Fruit fly (Drosophila melanogaster) whole organism, embryonic: Measurements from ENCODE around the gene Pka-C3.

Experiments
- Ada2b ChIP-seq: fragments of 200-800 bp; sonication (Bioruptor generic); IDR thresholded peaks from 2 replicates; pipeline ENCODE4 v1.3.6; 2022; ENCODE audit warnings: missing biosample characterization, missing genetic modification characterization
- B-H1 ChIP-seq: fragments of 200-800 bp; sonication (Bioruptor generic); IDR thresholded peaks from 3 replicates; pipeline ENCODE4 v1.3.6; 2022; ENCODE audit warnings: missing biosample characterization, missing genetic modification characterization
- BtbVII ChIP-seq: fragments of 200-800 bp; sonication (Bioruptor generic); optimal IDR thresholded peaks from 3 replicates; lab custom pipeline; 2017; ENCODE audit warnings: missing biosample characterization, mild to moderate bottlenecking, missing genetic modification characterization
- C15 ChIP-seq: fragments of 200-800 bp; sonication (Bioruptor generic); IDR thresholded peaks from 3 replicates; pipeline ENCODE4 v1.3.6; 2022; ENCODE audit warnings: missing biosample characterization, missing genetic modification characterization
- CG11093 ChIP-seq: fragments of 200-800 bp; sonication (Bioruptor generic); IDR thresholded peaks from 3 replicates; pipeline ENCODE4 v1.3.6; 2022; ENCODE audit warnings: missing biosample characterization, missing genetic modification characterization
- CG13424 ChIP-seq: fragments of 200-800 bp; sonication (Bioruptor generic); optimal IDR thresholded peaks from 2 replicates; lab custom pipeline; 2019; ENCODE audit warnings: missing biosample characterization, mild to moderate bottlenecking, missing genetic modification characterization, moderate library complexity
- CG14710 ChIP-seq: fragments of 200-800 bp; sonication (Bioruptor generic); optimal IDR thresholded peaks from 3 replicates; lab custom pipeline; 2019; ENCODE audit warnings: missing biosample characterization, mild to moderate bottlenecking, missing genetic modification characterization, moderate library complexity
- CG17361 ChIP-seq: fragments of 200-800 bp; sonication (Bioruptor generic); IDR thresholded peaks from 3 replicates; pipeline ENCODE4 v1.3.6; 2022; ENCODE audit warnings: missing biosample characterization, missing genetic modification characterization
- CG17612 ChIP-seq: fragments of 200-800 bp; sonication (Bioruptor generic); IDR thresholded peaks from 2 replicates; pipeline ENCODE4 v1.3.6; 2022; ENCODE audit warnings: missing biosample characterization, missing genetic modification characterization
- CG18476 ChIP-seq: fragments of 200-800 bp; sonication (Bioruptor generic); optimal IDR thresholded peaks from 2 replicates; lab custom pipeline; 2016; ENCODE audit warnings: missing biosample characterization, mild to moderate bottlenecking, missing genetic modification characterization
- CG18599 ChIP-seq: fragments of 200-800 bp; sonication (Bioruptor generic); optimal IDR thresholded peaks from 3 replicates; lab custom pipeline; 2017; ENCODE audit warnings: missing biosample characterization, missing genetic modification characterization, mild to moderate bottlenecking, moderate library complexity, missing genetic modification reagents
- CG18764 ChIP-seq: fragments of 200-800 bp; sonication (Bioruptor generic); optimal IDR thresholded peaks from 3 replicates; lab custom pipeline; 2016; ENCODE audit warnings: missing biosample characterization, missing genetic modification characterization
- CG2678 ChIP-seq: fragments of 200-800 bp; sonication (Bioruptor generic); optimal IDR thresholded peaks from 3 replicates; lab custom pipeline; 2019; ENCODE audit warnings: missing biosample characterization, mild to moderate bottlenecking, missing genetic modification characterization, moderate library complexity
- CG43689 ChIP-seq: fragments of 200-800 bp; sonication (Bioruptor generic); IDR thresholded peaks from 2 replicates; pipeline ENCODE4 v1.3.6; 2022; ENCODE audit warnings: missing biosample characterization, missing genetic modification characterization
- CG4424 ChIP-seq: fragments of 200-800 bp; sonication (Bioruptor generic); optimal IDR thresholded peaks from 3 replicates; lab custom pipeline; 2016; ENCODE audit warnings: missing biosample characterization, missing genetic modification characterization
- CG6654 ChIP-seq: fragments of 200-800 bp; sonication (Bioruptor generic); optimal IDR thresholded peaks from 2 replicates; lab custom pipeline; 2017; ENCODE audit warnings: missing biosample characterization, mild to moderate bottlenecking, missing genetic modification characterization
- CG6689 ChIP-seq: fragments of 200-800 bp; sonication (Bioruptor generic); IDR thresholded peaks from 2 replicates; pipeline ENCODE4 v1.3.6; 2022; ENCODE audit warnings: missing biosample characterization, missing genetic modification characterization
- CG8478 ChIP-seq: fragments of >200 bp; optimal IDR thresholded peaks from 2 replicates; lab custom pipeline; 2018
- CG9727 ChIP-seq: fragments of 200-800 bp; sonication (Bioruptor generic); optimal IDR thresholded peaks from 3 replicates; lab custom pipeline; 2017; ENCODE audit warnings: missing biosample characterization, mild to moderate bottlenecking, missing genetic modification characterization
- Deaf1 ChIP-seq: fragments of 200-800 bp; optimal IDR thresholded peaks from 3 replicates; lab custom pipeline; 2019; ENCODE audit warnings: missing biosample characterization, mild to moderate bottlenecking, missing genetic modification characterization, moderate library complexity
- Dfd ChIP-seq, 2 experiments: fragments of >200 bp; optimal IDR thresholded peaks; 2 replicates each; lab custom pipeline; 2017; ENCODE audit warnings: missing biosample characterization in 2 of 2, missing genetic modification characterization in 2 of 2
- Eip74EF ChIP-seq, 2 experiments: fragments of 200-800 bp in 1 of 2; fragments of >200 bp in 1 of 2; sonication (Bioruptor generic) in 1 of 2; optimal IDR thresholded peaks; 2 replicates each; lab custom pipeline; 2017 to 2019; ENCODE audit warnings: missing biosample characterization in 2 of 2, missing genetic modification characterization in 2 of 2, mild to moderate bottlenecking in 1 of 2, moderate library complexity in 1 of 2
- Fer3 ChIP-seq: fragments of 200-800 bp; sonication (Bioruptor generic); optimal IDR thresholded peaks from 2 replicates; lab custom pipeline; 2018; ENCODE audit warnings: missing biosample characterization, mild to moderate bottlenecking, missing genetic modification characterization, moderate library complexity
- HHEX ChIP-seq: fragments of 200-800 bp; sonication (Bioruptor generic); optimal IDR thresholded peaks from 3 replicates; lab custom pipeline; 2017; ENCODE audit warnings: missing biosample characterization, mild to moderate bottlenecking, missing genetic modification characterization, missing genetic modification reagents
- HLH4C ChIP-seq: fragments of 200-800 bp; sonication (Bioruptor generic); IDR thresholded peaks from 3 replicates; pipeline ENCODE4 v1.3.6; 2022; ENCODE audit warnings: missing biosample characterization, missing genetic modification characterization; ENCODE audit not compliant: partially characterized antibody
- Med ChIP-seq: fragments of 200-800 bp; sonication (Bioruptor generic); peaks from one replicate; lab custom pipeline; 2016; ENCODE audit warnings: missing biosample characterization, missing genetic modification characterization, mild to moderate bottlenecking, inconsistent platforms, moderate library complexity
- Meics ChIP-seq: fragments of 200-800 bp; sonication (Bioruptor generic); optimal IDR thresholded peaks from 2 replicates; lab custom pipeline; 2017; ENCODE audit warnings: missing biosample characterization, mild to moderate bottlenecking, missing genetic modification characterization
- PHDP ChIP-seq: fragments of 200-800 bp; sonication (Bioruptor generic); optimal IDR thresholded peaks from 3 replicates; lab custom pipeline; 2018; ENCODE audit warnings: missing biosample characterization, mild to moderate bottlenecking, missing genetic modification characterization, moderate library complexity
- Pdp1 ChIP-seq, 2 experiments: fragments of 200-800 bp; sonication (Bioruptor generic); optimal IDR thresholded peaks; 3 replicates each; lab custom pipeline; 2016; ENCODE audit warnings: missing biosample characterization in 2 of 2, missing genetic modification characterization in 2 of 2, mild to moderate bottlenecking in 1 of 2, moderate library complexity in 1 of 2
- Ptx1 ChIP-seq: fragments of 200-800 bp; sonication (Bioruptor generic); IDR thresholded peaks from 2 replicates; pipeline ENCODE4 v1.3.6; 2022; ENCODE audit warnings: missing biosample characterization, missing genetic modification characterization
- Xrp1 ChIP-seq: fragments of 200-800 bp; sonication (Bioruptor generic); IDR thresholded peaks from 2 replicates; pipeline ENCODE4 v1.3.6; 2022; ENCODE audit warnings: missing biosample characterization, missing genetic modification characterization
- ac ChIP-seq: fragments of 200-800 bp; sonication (Bioruptor generic); optimal IDR thresholded peaks from 3 replicates; lab custom pipeline; 2017; ENCODE audit warnings: missing biosample characterization, mild to moderate bottlenecking, missing genetic modification characterization
- bab2 ChIP-seq: fragments of 200-800 bp; sonication (Bioruptor generic); optimal IDR thresholded peaks from 2 replicates; lab custom pipeline; 2016; ENCODE audit warnings: missing biosample characterization, missing genetic modification characterization
- bcd ChIP-seq: fragments of 200-800 bp; sonication (Bioruptor generic); optimal IDR thresholded peaks from 2 replicates; lab custom pipeline; 2017; ENCODE audit warnings: missing biosample characterization, mild to moderate bottlenecking, missing genetic modification characterization
- cwo ChIP-seq: fragments of 200-800 bp; sonication (Bioruptor generic); optimal IDR thresholded peaks from 3 replicates; lab custom pipeline; 2017; ENCODE audit warnings: missing biosample characterization, missing genetic modification characterization, mild to moderate bottlenecking, moderate library complexity, missing genetic modification reagents
- dpn ChIP-seq, 2 experiments: fragments of 200-800 bp; sonication (Bioruptor generic); optimal IDR thresholded peaks; 3 replicates each; lab custom pipeline; 2016; ENCODE audit warnings: missing biosample characterization in 2 of 2, missing genetic modification characterization in 2 of 2
- emc ChIP-seq: fragments of 200-800 bp; sonication (Bioruptor generic); optimal IDR thresholded peaks from 2 replicates; lab custom pipeline; 2016; ENCODE audit warnings: missing biosample characterization, missing genetic modification characterization
- gsb-n ChIP-seq: fragments of 200-800 bp; sonication (Bioruptor generic); optimal IDR thresholded peaks from 3 replicates; lab custom pipeline; 2018; ENCODE audit warnings: missing biosample characterization, mild to moderate bottlenecking, missing genetic modification characterization
- ind ChIP-seq: fragments of 200-800 bp; sonication (Bioruptor generic); optimal IDR thresholded peaks from 3 replicates; lab custom pipeline; 2016; ENCODE audit warnings: missing biosample characterization, missing genetic modification characterization
- klu ChIP-seq: fragments of 200-800 bp; sonication (Bioruptor generic); IDR thresholded peaks from 2 replicates; pipeline ENCODE4 v1.3.6; 2022; ENCODE audit warnings: missing biosample characterization, missing genetic modification characterization
- lab ChIP-seq: fragments of 200-800 bp; sonication (Bioruptor generic); optimal IDR thresholded peaks from 3 replicates; lab custom pipeline; 2017; ENCODE audit warnings: missing biosample characterization, missing genetic modification characterization, mild to moderate bottlenecking, moderate library complexity, missing genetic modification reagents
- lbe ChIP-seq: fragments of 200-800 bp; sonication (Bioruptor generic); optimal IDR thresholded peaks from 2 replicates; lab custom pipeline; 2016; ENCODE audit warnings: missing biosample characterization, mild to moderate bottlenecking, missing genetic modification characterization
- lilli ChIP-seq: fragments of 200-800 bp; sonication (Bioruptor generic); optimal IDR thresholded peaks from 3 replicates; lab custom pipeline; 2016; ENCODE audit warnings: missing biosample characterization, missing genetic modification characterization
- pan ChIP-seq, 4 experiments: fragments of >200 bp in 3 of 4; fragments of 200-800 bp in 1 of 4; sonication (Bioruptor generic) in 1 of 4; optimal IDR thresholded peaks in 3 of 4; IDR thresholded peaks in 1 of 4; 2 replicates each; pipeline versions ENCODE4 v1.3.6 to Lab custom; 2017 to 2022; ENCODE audit warnings: missing biosample characterization in 2 of 4, missing genetic modification characterization in 2 of 4, mixed read lengths in 1 of 4
- pum ChIP-seq: fragments of 200-800 bp; sonication (Bioruptor generic); optimal IDR thresholded peaks from 2 replicates; lab custom pipeline; 2016; ENCODE audit warnings: missing biosample characterization, missing genetic modification characterization
- schlank ChIP-seq: fragments of 200-800 bp; sonication (Bioruptor generic); optimal IDR thresholded peaks from 2 replicates; lab custom pipeline; 2018; ENCODE audit warnings: missing biosample characterization, mild to moderate bottlenecking, missing genetic modification characterization
- scrt ChIP-seq: fragments of 200-800 bp; sonication (Bioruptor generic); optimal IDR thresholded peaks from 2 replicates; lab custom pipeline; 2018; ENCODE audit warnings: missing biosample characterization, mild to moderate bottlenecking, missing genetic modification characterization, moderate library complexity
- sens ChIP-seq: fragments of 200-800 bp; sonication (Bioruptor generic); peaks from one replicate; lab custom pipeline; 2016; ENCODE audit warnings: missing biosample characterization, missing genetic modification characterization
- tin ChIP-seq: fragments of 200-800 bp; sonication (Bioruptor generic); optimal IDR thresholded peaks from 3 replicates; lab custom pipeline; 2016; ENCODE audit warnings: missing biosample characterization, missing genetic modification characterization
- toy ChIP-seq: fragments of 200-800 bp; sonication (Bioruptor generic); IDR thresholded peaks from 2 replicates; pipeline ENCODE4 v1.3.6; 2022; ENCODE audit warnings: missing biosample characterization, missing genetic modification characterization

Pka-C3 gene

DNA sequence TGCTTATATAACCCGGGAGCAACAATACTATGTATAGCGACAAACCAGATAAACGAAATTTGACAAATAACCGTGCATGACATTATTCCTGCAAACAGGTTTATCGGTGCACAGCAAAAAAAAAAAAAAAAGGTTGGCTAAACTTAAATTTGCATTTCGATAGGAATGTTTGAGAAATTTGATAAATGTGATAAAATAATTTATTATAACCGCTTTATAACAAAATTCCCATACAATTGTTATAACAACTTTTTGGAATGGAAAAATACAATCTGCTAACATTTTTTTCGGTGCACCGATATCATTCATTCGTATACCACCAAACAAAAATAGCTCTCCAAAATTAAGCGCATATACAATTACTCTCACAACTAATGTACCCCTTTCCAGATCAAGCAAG, 23.0 kb upstream of the Pka-C3 start:
- TF ChIP-seq lbe (GFP tag; lab: Kevin White, UChicago) (peak; percentile 81), CG17361 (GFP tag; lab: Robert Waterston, UW) (peak; percentile 52; the same call in 2 of the 3 replicates), CG9727 (GFP tag; lab: Kevin White, UChicago) (peak; percentile 54), CG18599 (peak; percentile 72), CG18764 (GFP tag; lab: Kevin White, UChicago) (peak; percentile 10), ac (GFP tag; lab: Kevin White, UChicago) (no peak), sens (peak; percentile 87), Pdp1 (GFP tag; optimal IDR thresholded peaks at IDR 0.05; lab: Kevin White, UChicago) (peak; percentile 10 to 86), cwo (GFP tag; lab: Kevin White, UChicago) (peak; percentile 52), CG6654 (GFP tag; lab: Kevin White, UChicago) (no peak), Xrp1 (GFP tag; lab: Robert Waterston, UW) (peak; percentile 73), CG18476 (GFP tag; lab: Kevin White, UChicago) (peak; percentile 21), Ptx1 (GFP tag; lab: Robert Waterston, UW) (peak; percentile 84), CG13424 (tag; lab: Kevin White, UChicago) (peak; percentile 37), Ada2b (GFP tag; lab: Robert Waterston, UW) (peak; percentile 66), lab (GFP tag; lab: Kevin White, UChicago) (peak; percentile 74), emc (GFP tag; lab: Kevin White, UChicago) (no peak), CG17612 (GFP tag; lab: Robert Waterston, UW) (peak; percentile 46; the same call in 1 of the 2 replicates), ind (GFP tag; lab: Kevin White, UChicago) (peak; percentile 56), CG8478 (lab: Kevin White, UChicago) (no peak), dpn (GFP tag; optimal IDR thresholded peaks at IDR 0.05; lab: Kevin White, UChicago) (peak in 1 of 2 experiments; percentile 44), B-H1 (peak; percentile 40; the same call in 1 of the 3 replicates), Eip74EF (GFP tag; optimal IDR thresholded peaks at IDR 0.05; lab: Kevin White, UChicago) (peak in 1 of 2 experiments; percentile 28), toy (GFP tag; lab: Robert Waterston, UW) (0 out of 2 replicates have a peak, but pooled peaks have one; percentile 7), pum (GFP tag; lab: Kevin White, UChicago) (no peak), Deaf1 (tag; lab: Kevin White, UChicago) (peak; percentile 15), BtbVII (GFP tag; lab: Kevin White, UChicago) (peak; percentile 31), Meics (peak; percentile 50), scrt (GFP tag; lab: Kevin White, UChicago) (peak; percentile 33), tin (GFP tag; lab: Kevin White, UChicago) (peak; percentile 30), klu (GFP tag; lab: Robert Waterston, UW) (peak; percentile 52; the same call in 1 of the 2 replicates), bab2 (GFP tag; lab: Kevin White, UChicago) (peak; percentile 31), CG43689 (GFP tag; lab: Robert Waterston, UW) (no peak), CG4424 (GFP tag; lab: Kevin White, UChicago) (peak; percentile 27), HLH4C (GFP tag; lab: Robert Waterston, UW) (no peak), HHEX (GFP tag; lab: Kevin White, UChicago) (peak; percentile 49), lilli (GFP tag; lab: Kevin White, UChicago) (peak; percentile 47), schlank (tag; lab: Kevin White, UChicago) (no peak), Dfd (GFP tag; optimal IDR thresholded peaks at IDR 0.05; lab: Kevin White, UChicago) (no peak), Med (GFP tag; lab: Kevin White, UChicago) (peak; percentile 69), CG2678 (tag; lab: Kevin White, UChicago) (peak; percentile 73), CG11093 (peak; percentile 63; the same call in 2 of the 3 replicates), C15 (0 out of 3 replicates have a peak, but pooled peaks have one; percentile 5), Fer3 (tag; lab: Kevin White, UChicago) (peak; percentile 69), CG6689 (GFP tag; lab: Robert Waterston, UW) (peak; percentile 65), pan (optimal IDR thresholded peaks at IDR 0.05; lab: Kevin White, UChicago) (no peak), pan (GFP tag; optimal IDR thresholded peaks at IDR 0.05 in 1 of 2, IDR thresholded peaks at IDR 0.05 in 1 of 2) (peak in 1 of 2 experiments; percentile 84), CG14710 (peak; percentile 7), bcd (GFP tag; lab: Kevin White, UChicago) (peak; percentile 39), gsb-n (tag; lab: Kevin White, UChicago) (no peak), PHDP (tag; lab: Kevin White, UChicago) (peak; percentile 53)
